Worm (Caenorhabditis elegans): ENCODE results near the gene Y102A5C.40.

DNA sequence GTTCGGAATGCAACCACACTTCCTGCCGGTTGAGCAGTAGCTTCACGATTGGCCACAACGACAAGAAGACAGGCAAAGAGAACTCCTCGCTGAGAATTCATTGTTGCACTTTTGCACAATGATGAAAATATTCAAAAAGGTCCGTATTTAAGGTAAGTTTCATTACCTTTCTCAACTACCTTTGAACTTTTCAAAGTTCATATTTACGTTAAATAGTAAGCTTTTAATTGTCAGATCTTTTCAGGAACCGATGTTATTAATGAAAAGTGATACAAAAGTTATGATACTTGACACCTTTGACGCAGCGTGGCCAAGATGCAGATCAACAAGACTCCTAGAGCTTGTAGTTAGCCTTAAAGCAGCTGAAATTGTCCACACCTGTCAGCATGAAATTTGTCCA is 34.4 kb upstream of the Y102A5C.40 start, which contains the start of gene F49H6.12:
- no peak for TF ChIP-seq him-1 (tag; optimal IDR thresholded peaks at IDR 0.05)
- no peak for TF ChIP-seq dao-5 (tag; optimal IDR thresholded peaks at IDR 0.05)
- no peak for TF ChIP-seq W03F9.2 (tag; optimal IDR thresholded peaks at IDR 0.05)

Measured in whole organism, L4/young adult.